Worm (Caenorhabditis elegans) whole organism, L4 larva: Measurements from ENCODE around the gene frpr-13.

Source experiments
- D1046.2 ChIP-seq: fragments of 200-800 bp; sonication (Bioruptor generic); IDR thresholded peaks from 2 replicates; pipeline ENCODE4 v1.3.6; 2022; ENCODE audit warnings: missing genetic modification characterization, missing compliant biosample characterization
- F10B5.3 ChIP-seq: sonication (generic microtip); optimal IDR thresholded peaks from 2 replicates; lab custom pipeline; 2016; ENCODE audit warnings: mild to moderate bottlenecking, missing genetic modification characterization, missing compliant biosample characterization
- F26F4.8 ChIP-seq: fragments of 200-800 bp; sonication (Bioruptor generic); conservative IDR thresholded peaks from 2 replicates; pipeline ENCODE4 v1.3.6; 2022; ENCODE audit warnings: missing genetic modification characterization, missing compliant biosample characterization
- R02D3.7 ChIP-seq: fragments of 150-350 bp; sonication (generic microtip); optimal IDR thresholded peaks from 3 replicates; lab custom pipeline; 2014; ENCODE audit warnings: missing biosample characterization, missing genetic modification characterization
- T20F7.1 ChIP-seq: fragments of 200-800 bp; sonication (Bioruptor generic); optimal IDR thresholded peaks from 2 replicates; lab custom pipeline; 2018; ENCODE audit warnings: mild to moderate bottlenecking, missing genetic modification characterization, missing compliant biosample characterization
- Y105C5A.15 ChIP-seq: fragments of 200-800 bp; sonication (Bioruptor generic); IDR thresholded peaks from 2 replicates; pipeline ENCODE4 v1.3.6; 2022; ENCODE audit warnings: missing genetic modification characterization, missing compliant biosample characterization
- Y48G9A.11 ChIP-seq: fragments of 200-800 bp; sonication (Bioruptor generic); IDR thresholded peaks from 2 replicates; pipeline ENCODE4 v1.3.6; 2022; ENCODE audit warnings: missing genetic modification reagents, missing genetic modification characterization, missing compliant biosample characterization
- Y5F2A.4 ChIP-seq: fragments of 200-800 bp; sonication (Bioruptor generic); optimal IDR thresholded peaks from 2 replicates; lab custom pipeline; 2018; ENCODE audit warnings: mild to moderate bottlenecking, missing genetic modification characterization, missing compliant biosample characterization
- Y75B8A.6 ChIP-seq: fragments of 200-800 bp; sonication (Bioruptor generic); IDR thresholded peaks from 2 replicates; pipeline ENCODE4 v1.3.6; 2022; ENCODE audit warnings: missing genetic modification reagents, missing genetic modification characterization, missing compliant biosample characterization
- arid-1 ChIP-seq: fragments of 200-800 bp; sonication (Bioruptor generic); conservative IDR thresholded peaks from 2 replicates; pipeline ENCODE4 v1.3.6; 2022; ENCODE audit warnings: missing genetic modification reagents, missing genetic modification characterization, missing compliant biosample characterization
- ceh-20 ChIP-seq: fragments of 200-800 bp; sonication (Bioruptor generic); IDR thresholded peaks from 2 replicates; pipeline ENCODE4 v1.3.6; 2022; ENCODE audit warnings: missing genetic modification reagents, missing genetic modification characterization, missing compliant biosample characterization
- ceh-28 ChIP-seq: fragments of 150-350 bp; optimal IDR thresholded peaks from 2 replicates; lab custom pipeline; 2014; ENCODE audit warnings: missing biosample characterization, missing genetic modification reagents, missing genetic modification characterization
- ceh-44 ChIP-seq: fragments of 200-800 bp; sonication (Bioruptor generic); IDR thresholded peaks from 2 replicates; pipeline ENCODE4 v1.3.6; 2022; ENCODE audit warnings: missing genetic modification reagents, missing genetic modification characterization, missing compliant biosample characterization
- ceh-82 ChIP-seq: sonication (generic microtip); optimal IDR thresholded peaks from 2 replicates; lab custom pipeline; 2017; ENCODE audit warnings: missing biosample characterization, missing genetic modification characterization
- ces-1 ChIP-seq: fragments of 150-350 bp; sonication (generic microtip); optimal IDR thresholded peaks from 4 replicates; lab custom pipeline; 2014; ENCODE audit warnings: missing biosample characterization, missing genetic modification reagents, missing genetic modification characterization
- cey-2 ChIP-seq: sonication (generic microtip); optimal IDR thresholded peaks from 3 replicates; lab custom pipeline; 2017; ENCODE audit warnings: missing genetic modification characterization, mild to moderate bottlenecking, missing compliant biosample characterization, antibody characterized with exemption, borderline replicate concordance; ENCODE audit not compliant: insufficient read depth
- ctbp-1 ChIP-seq: fragments of 200-800 bp; sonication (Bioruptor generic); IDR thresholded peaks from 2 replicates; pipeline ENCODE4 v1.3.6; 2022; ENCODE audit warnings: missing genetic modification reagents, missing genetic modification characterization, missing compliant biosample characterization
- daf-19 ChIP-seq: fragments of 200-800 bp; sonication (Bioruptor generic); conservative IDR thresholded peaks from 2 replicates; pipeline ENCODE4 v1.3.6; 2022; ENCODE audit warnings: missing genetic modification characterization, missing compliant biosample characterization
- daf-8 ChIP-seq: fragments of 200-800 bp; sonication (Bioruptor generic); IDR thresholded peaks from 2 replicates; pipeline ENCODE4 v1.3.6; 2022; ENCODE audit warnings: missing genetic modification characterization, missing compliant biosample characterization
- dmd-6 ChIP-seq: fragments of 200-800 bp; sonication (Bioruptor generic); IDR thresholded peaks from 2 replicates; pipeline ENCODE4 v1.3.6; 2022; ENCODE audit warnings: missing genetic modification reagents, missing genetic modification characterization, missing compliant biosample characterization
- dmd-8 ChIP-seq: fragments of 200-800 bp; sonication (Bioruptor generic); IDR thresholded peaks from 2 replicates; pipeline ENCODE4 v1.3.6; 2022; ENCODE audit warnings: missing genetic modification characterization, missing compliant biosample characterization
- dmd-9 ChIP-seq: fragments of 200-800 bp; sonication (Bioruptor generic); IDR thresholded peaks from 2 replicates; pipeline ENCODE4 v1.3.6; 2022; ENCODE audit warnings: missing genetic modification reagents, missing genetic modification characterization, missing compliant biosample characterization
- dpl-1 ChIP-seq: fragments of 150-350 bp; optimal IDR thresholded peaks from 2 replicates; lab custom pipeline; 2014; ENCODE audit warnings: missing biosample characterization, missing genetic modification reagents, missing genetic modification characterization
- duxl-1 ChIP-seq: sonication (generic microtip); optimal IDR thresholded peaks from 2 replicates; lab custom pipeline; 2016; ENCODE audit warnings: mild to moderate bottlenecking, missing genetic modification characterization, moderate library complexity, missing compliant biosample characterization; ENCODE audit not compliant: poor library complexity
- dve-1 ChIP-seq: sonication (generic microtip); optimal IDR thresholded peaks from 2 replicates; lab custom pipeline; 2017; ENCODE audit warnings: antibody characterized with exemption, mild to moderate bottlenecking, missing genetic modification characterization, missing compliant biosample characterization; ENCODE audit not compliant: insufficient read depth
- fos-1 ChIP-seq: fragments of 150-350 bp; optimal IDR thresholded peaks from 2 replicates; lab custom pipeline; 2014; ENCODE audit warnings: missing biosample characterization, missing genetic modification characterization
- gei-8 ChIP-seq: fragments of 200-800 bp; sonication (Bioruptor generic); optimal IDR thresholded peaks from 2 replicates; lab custom pipeline; 2018; ENCODE audit warnings: mild to moderate bottlenecking, missing genetic modification characterization, missing compliant biosample characterization
- hif-1 ChIP-seq, 2 experiments: sonication (generic microtip); optimal IDR thresholded peaks; 2 replicates each; lab custom pipeline; 2016 to 2017; ENCODE audit warnings: missing compliant biosample characterization in 2 of 2, missing genetic modification characterization in 2 of 2, missing genetic modification reagents in 2 of 2, missing genotype in 2 of 2, mild to moderate bottlenecking in 1 of 2
- hlh-11 ChIP-seq: fragments of 200-800 bp; sonication (Bioruptor generic); optimal IDR thresholded peaks from 2 replicates; lab custom pipeline; 2018; ENCODE audit warnings: mild to moderate bottlenecking, missing genetic modification characterization, missing compliant biosample characterization
- hlh-30 ChIP-seq: sonication (generic microtip); optimal IDR thresholded peaks from 2 replicates; lab custom pipeline; 2017; ENCODE audit warnings: antibody characterized with exemption, mild to moderate bottlenecking, missing genetic modification characterization, missing compliant biosample characterization; ENCODE audit not compliant: insufficient read depth
- hmg-1.1 ChIP-seq: fragments of 200-800 bp; sonication (Bioruptor generic); IDR thresholded peaks from 2 replicates; pipeline ENCODE4 v1.3.6; 2022; ENCODE audit warnings: missing genetic modification reagents, missing genetic modification characterization, missing compliant biosample characterization
- lin-1 ChIP-seq: fragments of 200-800 bp; sonication (Bioruptor generic); IDR thresholded peaks from 2 replicates; pipeline ENCODE4 v1.3.6; 2022; ENCODE audit warnings: missing genetic modification reagents, missing genetic modification characterization, missing compliant biosample characterization
- lin-15B ChIP-seq: fragments of 150-350 bp; sonication (generic microtip); optimal IDR thresholded peaks from 3 replicates; lab custom pipeline; 2014; ENCODE audit warnings: missing biosample characterization, missing genetic modification characterization
- madf-5 ChIP-seq, 2 experiments: fragments of 200-800 bp; sonication (Bioruptor generic); IDR thresholded peaks; 2 replicates each; pipeline ENCODE4 v1.3.6; 2022; ENCODE audit warnings: missing compliant biosample characterization in 2 of 2, missing genetic modification characterization in 2 of 2
- mdl-1 ChIP-seq, 2 experiments: fragments of 150-350 bp in 1 of 2; sonication (generic microtip) in 1 of 2; optimal IDR thresholded peaks; 2 replicates each; lab custom pipeline; 2014 to 2017; ENCODE audit warnings: missing biosample characterization in 2 of 2, missing genetic modification characterization in 2 of 2
- mdt-29 ChIP-seq: fragments of 200-800 bp; sonication (Bioruptor generic); IDR thresholded peaks from 2 replicates; pipeline ENCODE4 v1.3.6; 2022; ENCODE audit warnings: missing genetic modification reagents, missing genetic modification characterization, missing compliant biosample characterization
- nhr-10 ChIP-seq: fragments of 150-350 bp; optimal IDR thresholded peaks from 2 replicates; lab custom pipeline; 2014; ENCODE audit warnings: missing biosample characterization, missing genetic modification characterization
- nhr-102 ChIP-seq: sonication (generic microtip); optimal IDR thresholded peaks from 2 replicates; lab custom pipeline; 2016; ENCODE audit warnings: mild to moderate bottlenecking, missing genetic modification characterization, moderate library complexity, missing compliant biosample characterization
- nhr-11 ChIP-seq: fragments of 150-350 bp; optimal IDR thresholded peaks from 2 replicates; lab custom pipeline; 2014; ENCODE audit warnings: missing biosample characterization, missing genetic modification characterization
- nhr-111 ChIP-seq: fragments of 200-800 bp; sonication (Bioruptor generic); optimal IDR thresholded peaks from 2 replicates; lab custom pipeline; 2018; ENCODE audit warnings: mild to moderate bottlenecking, missing genetic modification characterization, missing compliant biosample characterization
- nhr-25 ChIP-seq: sonication (generic microtip); optimal IDR thresholded peaks from 2 replicates; lab custom pipeline; 2017; ENCODE audit warnings: missing genetic modification characterization, mild to moderate bottlenecking, missing compliant biosample characterization, antibody characterized with exemption, moderate library complexity, borderline replicate concordance; ENCODE audit not compliant: insufficient read depth
- nhr-42 ChIP-seq: fragments of 200-800 bp; sonication (Bioruptor generic); IDR thresholded peaks from 2 replicates; pipeline ENCODE4 v1.3.6; 2022; ENCODE audit warnings: missing genetic modification characterization, missing compliant biosample characterization
- nhr-6 ChIP-seq: fragments of 150-350 bp; optimal IDR thresholded peaks from 2 replicates; lab custom pipeline; 2014; ENCODE audit warnings: missing biosample characterization, missing genetic modification characterization
- nhr-76 ChIP-seq: fragments of 150-350 bp; optimal IDR thresholded peaks from 2 replicates; lab custom pipeline; 2014; ENCODE audit warnings: missing biosample characterization, missing genetic modification characterization
- nhr-77 ChIP-seq: fragments of 150-350 bp; optimal IDR thresholded peaks from 2 replicates; lab custom pipeline; 2014; ENCODE audit warnings: missing biosample characterization, missing genetic modification characterization
- php-3 ChIP-seq: fragments of 200-800 bp; sonication (Bioruptor generic); IDR thresholded peaks from 2 replicates; pipeline ENCODE4 v1.3.6; 2022; ENCODE audit warnings: missing genetic modification reagents, missing genetic modification characterization, missing compliant biosample characterization
- saeg-2 ChIP-seq: fragments of 200-800 bp; sonication (Bioruptor generic); IDR thresholded peaks from 2 replicates; pipeline ENCODE4 v1.3.6; 2022; ENCODE audit warnings: missing genetic modification reagents, missing genetic modification characterization, missing compliant biosample characterization
- skn-1 ChIP-seq: fragments of 150-350 bp; optimal IDR thresholded peaks from 2 replicates; lab custom pipeline; 2014; ENCODE audit warnings: missing biosample characterization, missing genetic modification characterization
- unc-130 ChIP-seq: sonication (generic microtip); optimal IDR thresholded peaks from 2 replicates; lab custom pipeline; 2016; ENCODE audit warnings: missing genetic modification reagents, missing genetic modification characterization, missing compliant biosample characterization
- unc-39 ChIP-seq: sonication (generic microtip); optimal IDR thresholded peaks from 2 replicates; lab custom pipeline; 2017; ENCODE audit warnings: missing biosample characterization, missing genetic modification characterization
- ztf-11 ChIP-seq: fragments of 150-350 bp; optimal IDR thresholded peaks from 2 replicates; lab custom pipeline; 2014; ENCODE audit warnings: missing biosample characterization, missing genetic modification characterization

The frpr-13 gene

DNA sequence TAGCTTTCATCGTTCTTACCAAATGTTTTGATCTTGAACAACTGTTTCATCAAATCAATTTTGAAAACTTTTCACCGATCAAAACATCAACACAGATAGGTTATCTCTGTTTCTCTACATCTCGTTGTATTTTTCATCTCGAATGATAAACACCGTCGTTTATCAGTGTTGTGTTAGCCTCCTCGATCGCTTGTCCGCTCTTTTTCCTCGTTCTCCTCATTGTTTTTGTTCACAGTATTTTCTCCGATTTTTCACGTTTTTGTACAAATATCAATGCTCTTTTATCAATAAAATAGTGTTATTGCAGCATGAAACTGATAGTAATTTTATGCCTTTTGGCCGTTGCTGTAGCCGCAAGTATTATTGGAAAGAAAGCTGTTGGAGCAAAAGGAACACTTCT, 23.9 kb downstream of the frpr-13 start, which contains the start of gene ttr-47 (continued):
- TF ChIP-seq hlh-11 (tag; lab: Kevin White, UChicago) (peak; percentile 72), unc-130 (GFP tag; lab: Kevin White, UChicago) (no peak), saeg-2 (GFP tag; lab: Robert Waterston, UW) (no peak), Y5F2A.4 (GFP tag; lab: Kevin White, UChicago) (no peak), hmg-1.1 (no peak), lin-15B (no peak), R02D3.7 (no peak), madf-5 (GFP tag; IDR thresholded peaks at IDR 0.05; lab: Robert Waterston, UW) (no peak), Y48G9A.11 (no peak), duxl-1 (tag; lab: Kevin White, UChicago) (no peak), F10B5.3 (tag; lab: Kevin White, UChicago) (no peak), ceh-28 (tag; lab: Kevin White, UChicago) (no peak), dmd-6 (GFP tag; lab: Robert Waterston, UW) (peak; percentile 16; the same call in 1 of the 2 replicates), unc-39 (tag; lab: Kevin White, UChicago) (no peak), F26F4.8 (GFP tag; lab: Robert Waterston, UW) (no peak), ztf-11 (tag; lab: Kevin White, UChicago) (no peak), ctbp-1 (GFP tag; lab: Robert Waterston, UW) (no peak), ceh-20 (GFP tag; lab: Robert Waterston, UW) (no peak), ces-1 (GFP tag; lab: Kevin White, UChicago) (no peak), gei-8 (GFP tag; lab: Kevin White, UChicago) (no peak), mdt-29 (GFP tag; lab: Robert Waterston, UW) (no peak), nhr-11 (tag; lab: Kevin White, UChicago) (no peak), dmd-9 (no peak), daf-19 (no peak), Y105C5A.15 (no peak), ceh-44 (no peak), nhr-25 (tag; lab: Kevin White, UChicago) (no peak), Y75B8A.6 (GFP tag; lab: Robert Waterston, UW) (no peak), nhr-6 (no peak), arid-1 (GFP tag; lab: Robert Waterston, UW) (no peak), mdl-1 (tag; optimal IDR thresholded peaks at IDR 0.05; lab: Kevin White, UChicago) (no peak), nhr-76 (tag; lab: Kevin White, UChicago) (no peak), ceh-82 (tag; lab: Kevin White, UChicago) (no peak), nhr-77 (no peak), php-3 (GFP tag; lab: Robert Waterston, UW) (peak; percentile 78), nhr-102 (tag; lab: Kevin White, UChicago) (peak; percentile 50), fos-1 (tag; lab: Kevin White, UChicago) (no peak), hif-1 (tag; optimal IDR thresholded peaks at IDR 0.05; lab: Kevin White, UChicago) (peak in 1 of 2 experiments; percentile 16), daf-8 (GFP tag; lab: Robert Waterston, UW) (no peak), nhr-10 (tag; lab: Kevin White, UChicago) (no peak), T20F7.1 (GFP tag; lab: Kevin White, UChicago) (no peak), lin-1 (GFP tag; lab: Robert Waterston, UW) (no peak), skn-1 (no peak), hlh-30 (tag; lab: Kevin White, UChicago) (no peak), dpl-1 (no peak), dve-1 (tag; lab: Kevin White, UChicago) (peak; percentile 72), nhr-42 (GFP tag; lab: Robert Waterston, UW) (no peak), dmd-8 (GFP tag; lab: Robert Waterston, UW) (no peak), nhr-111 (GFP tag; lab: Kevin White, UChicago) (no peak), cey-2 (no peak), D1046.2 (GFP tag; lab: Robert Waterston, UW) (no peak)
